Fruit fly (Drosophila melanogaster) whole organism, embryonic: ENCODE measurements around the gene CG12112.

ENCODE experiments used
- Asciz ChIP-seq: fragments of 200-800 bp; sonication (Bioruptor generic); optimal IDR thresholded peaks from 2 replicates; lab custom pipeline; 2017; ENCODE audit warnings: missing biosample characterization, mild to moderate bottlenecking, missing genetic modification characterization, missing genetic modification reagents
- Bteb2 ChIP-seq: fragments of 200-800 bp; sonication (Bioruptor generic); optimal IDR thresholded peaks from 2 replicates; lab custom pipeline; 2016; ENCODE audit warnings: missing biosample characterization, missing genetic modification characterization
- CG10147 ChIP-seq: fragments of 200-800 bp; sonication (Bioruptor generic); optimal IDR thresholded peaks from 2 replicates; lab custom pipeline; 2019; ENCODE audit warnings: missing biosample characterization, mild to moderate bottlenecking, missing genetic modification characterization, moderate library complexity
- CG10654 ChIP-seq: fragments of 200-800 bp; sonication (Bioruptor generic); optimal IDR thresholded peaks from 2 replicates; lab custom pipeline; 2016; ENCODE audit warnings: missing biosample characterization, missing genetic modification characterization
- CG11085 ChIP-seq: fragments of 200-800 bp; sonication (Bioruptor generic); IDR thresholded peaks from 2 replicates; pipeline ENCODE4 v1.3.6; 2022; ENCODE audit warnings: missing biosample characterization, missing genetic modification characterization
- CG11695 ChIP-seq: fragments of 200-800 bp; sonication (Bioruptor generic); IDR thresholded peaks from 3 replicates; pipeline ENCODE4 v1.3.6; 2022; ENCODE audit warnings: missing biosample characterization, missing genetic modification characterization
- CG12155 ChIP-seq: fragments of 200-800 bp; sonication (Bioruptor generic); optimal IDR thresholded peaks from 3 replicates; lab custom pipeline; 2016; ENCODE audit warnings: missing biosample characterization, missing genetic modification characterization
- CG1233 ChIP-seq: fragments of 200-800 bp; sonication (Bioruptor generic); optimal IDR thresholded peaks from 4 replicates; lab custom pipeline; 2018; ENCODE audit warnings: missing biosample characterization, mild to moderate bottlenecking, missing genetic modification characterization
- CG12391 ChIP-seq: fragments of 200-800 bp; sonication (Bioruptor generic); optimal IDR thresholded peaks from 3 replicates; lab custom pipeline; 2018; ENCODE audit warnings: missing biosample characterization, mild to moderate bottlenecking, missing genetic modification characterization, moderate library complexity
- CG13424 ChIP-seq: fragments of 200-800 bp; sonication (Bioruptor generic); optimal IDR thresholded peaks from 2 replicates; lab custom pipeline; 2019; ENCODE audit warnings: missing biosample characterization, mild to moderate bottlenecking, missing genetic modification characterization, moderate library complexity
- CG14050 ChIP-seq: fragments of 200-800 bp; sonication (Bioruptor generic); IDR thresholded peaks from 3 replicates; pipeline ENCODE4 v1.3.6; 2022; ENCODE audit warnings: missing biosample characterization, missing genetic modification characterization
- CG15269 ChIP-seq: fragments of 200-800 bp; sonication (Bioruptor generic); optimal IDR thresholded peaks from 2 replicates; lab custom pipeline; 2018; ENCODE audit warnings: missing biosample characterization, mild to moderate bottlenecking, missing genetic modification characterization, moderate library complexity
- CG15479 ChIP-seq: fragments of 200-800 bp; sonication (Bioruptor generic); optimal IDR thresholded peaks from 3 replicates; lab custom pipeline; 2019; ENCODE audit warnings: missing biosample characterization, mild to moderate bottlenecking, missing genetic modification characterization, moderate library complexity
- CG16813 ChIP-seq: fragments of 200-800 bp; sonication (Bioruptor generic); IDR thresholded peaks from 3 replicates; pipeline ENCODE4 v1.3.6; 2022; ENCODE audit warnings: missing biosample characterization, missing genetic modification characterization; ENCODE audit not compliant: partially characterized antibody
- CG17359 ChIP-seq: fragments of 200-800 bp; sonication (Bioruptor generic); optimal IDR thresholded peaks from 3 replicates; lab custom pipeline; 2018; ENCODE audit warnings: missing biosample characterization, mild to moderate bottlenecking, missing genetic modification characterization, moderate library complexity
- CG18476 ChIP-seq: fragments of 200-800 bp; sonication (Bioruptor generic); optimal IDR thresholded peaks from 2 replicates; lab custom pipeline; 2016; ENCODE audit warnings: missing biosample characterization, mild to moderate bottlenecking, missing genetic modification characterization
- CG18619 ChIP-seq: fragments of 200-800 bp; sonication (Bioruptor generic); optimal IDR thresholded peaks from 3 replicates; lab custom pipeline; 2017; ENCODE audit warnings: missing biosample characterization, mild to moderate bottlenecking, missing genetic modification characterization
- CG18764 ChIP-seq: fragments of 200-800 bp; sonication (Bioruptor generic); optimal IDR thresholded peaks from 3 replicates; lab custom pipeline; 2016; ENCODE audit warnings: missing biosample characterization, missing genetic modification characterization
- CG2202 ChIP-seq: fragments of 200-800 bp; sonication (Bioruptor generic); optimal IDR thresholded peaks from 2 replicates; lab custom pipeline; 2018; ENCODE audit warnings: missing biosample characterization, mild to moderate bottlenecking, missing genetic modification characterization
- CG30020 ChIP-seq: fragments of 200-800 bp; optimal IDR thresholded peaks from 2 replicates; lab custom pipeline; 2019; ENCODE audit warnings: missing biosample characterization, mild to moderate bottlenecking, missing genetic modification characterization, moderate library complexity
- CG3281 ChIP-seq: fragments of 200-800 bp; sonication (Bioruptor generic); optimal IDR thresholded peaks from 3 replicates; lab custom pipeline; 2017; ENCODE audit warnings: missing biosample characterization, mild to moderate bottlenecking, missing genetic modification characterization
- CG33213 ChIP-seq: fragments of 200-800 bp; sonication (Bioruptor generic); optimal IDR thresholded peaks from 3 replicates; lab custom pipeline; 2016; ENCODE audit warnings: missing biosample characterization, missing genetic modification characterization
- CG4282 ChIP-seq: fragments of 200-800 bp; sonication (Bioruptor generic); optimal IDR thresholded peaks from 2 replicates; lab custom pipeline; 2016; ENCODE audit warnings: missing biosample characterization, missing genetic modification characterization
- CG7745 ChIP-seq: fragments of 200-800 bp; sonication (Bioruptor generic); optimal IDR thresholded peaks from 2 replicates; lab custom pipeline; 2018; ENCODE audit warnings: missing biosample characterization, mild to moderate bottlenecking, missing genetic modification characterization, moderate library complexity
- CG8281 ChIP-seq: fragments of 200-800 bp; sonication (Bioruptor generic); optimal IDR thresholded peaks from 2 replicates; lab custom pipeline; 2018; ENCODE audit warnings: missing biosample characterization, mild to moderate bottlenecking, missing genetic modification characterization, moderate library complexity
- CG8359 ChIP-seq: fragments of 200-800 bp; sonication (Bioruptor generic); optimal IDR thresholded peaks from 2 replicates; lab custom pipeline; 2017; ENCODE audit warnings: missing biosample characterization, mild to moderate bottlenecking, missing genetic modification characterization, borderline replicate concordance
- CkIIα-i1 ChIP-seq: fragments of 200-800 bp; sonication (Bioruptor generic); IDR thresholded peaks from 2 replicates; pipeline ENCODE4 v1.3.6; 2022; ENCODE audit warnings: missing biosample characterization, missing genetic modification characterization
- D19A ChIP-seq: fragments of 200-800 bp; optimal IDR thresholded peaks from 3 replicates; lab custom pipeline; 2019; ENCODE audit warnings: missing biosample characterization, mild to moderate bottlenecking, missing genetic modification characterization, moderate library complexity
- Doc2 ChIP-seq: fragments of 200-800 bp; sonication (Bioruptor generic); IDR thresholded peaks from 2 replicates; pipeline ENCODE4 v1.3.6; 2022; ENCODE audit warnings: missing biosample characterization, missing genetic modification characterization
- HLH4C ChIP-seq: fragments of 200-800 bp; sonication (Bioruptor generic); IDR thresholded peaks from 3 replicates; pipeline ENCODE4 v1.3.6; 2022; ENCODE audit warnings: missing biosample characterization, missing genetic modification characterization; ENCODE audit not compliant: partially characterized antibody
- Lpt ChIP-seq: fragments of >200 bp; optimal IDR thresholded peaks from 2 replicates; lab custom pipeline; 2018; ENCODE audit warnings: missing biosample characterization, missing genetic modification characterization
- Med ChIP-seq: fragments of 200-800 bp; sonication (Bioruptor generic); peaks from one replicate; lab custom pipeline; 2016; ENCODE audit warnings: missing biosample characterization, missing genetic modification characterization, mild to moderate bottlenecking, inconsistent platforms, moderate library complexity
- Opbp ChIP-seq: fragments of 200-800 bp; sonication (Bioruptor generic); IDR thresholded peaks from 3 replicates; pipeline ENCODE4 v1.3.6; 2022; ENCODE audit warnings: missing biosample characterization, missing genetic modification characterization; ENCODE audit not compliant: partially characterized antibody
- Six4 ChIP-seq: fragments of 200-800 bp; sonication (Bioruptor generic); optimal IDR thresholded peaks from 2 replicates; lab custom pipeline; 2016; ENCODE audit warnings: missing biosample characterization, missing genetic modification characterization
- Xrp1 ChIP-seq: fragments of 200-800 bp; sonication (Bioruptor generic); IDR thresholded peaks from 2 replicates; pipeline ENCODE4 v1.3.6; 2022; ENCODE audit warnings: missing biosample characterization, missing genetic modification characterization
- ash1 ChIP-seq: fragments of 200-800 bp; sonication (Bioruptor generic); optimal IDR thresholded peaks from 2 replicates; lab custom pipeline; 2018; ENCODE audit warnings: missing biosample characterization, mild to moderate bottlenecking, missing genetic modification characterization
- br ChIP-seq: fragments of >200 bp; optimal IDR thresholded peaks from 2 replicates; lab custom pipeline; 2017
- caup ChIP-seq: fragments of 200-800 bp; sonication (Bioruptor generic); optimal IDR thresholded peaks from 3 replicates; lab custom pipeline; 2017; ENCODE audit warnings: missing biosample characterization, mild to moderate bottlenecking, missing genetic modification characterization, moderate library complexity; ENCODE audit not compliant: severe bottlenecking
- da ChIP-seq: fragments of 200-800 bp; sonication (Bioruptor generic); optimal IDR thresholded peaks from 2 replicates; lab custom pipeline; 2016; ENCODE audit warnings: missing biosample characterization, missing genetic modification characterization
- disco-r ChIP-seq: fragments of 200-800 bp; sonication (Bioruptor generic); optimal IDR thresholded peaks from 2 replicates; lab custom pipeline; 2016; ENCODE audit warnings: missing biosample characterization, missing genetic modification characterization
- gro ChIP-seq: fragments of 200-800 bp; sonication (Bioruptor generic); optimal IDR thresholded peaks from 2 replicates; lab custom pipeline; 2016; ENCODE audit warnings: missing biosample characterization, missing genetic modification characterization
- kni ChIP-seq: fragments of 200-800 bp; sonication (Bioruptor generic); optimal IDR thresholded peaks from 3 replicates; lab custom pipeline; 2017; ENCODE audit warnings: mild to moderate bottlenecking, missing biosample characterization, missing genetic modification reagents, missing genetic modification characterization
- lmd ChIP-seq: fragments of 200-800 bp; sonication (Bioruptor generic); IDR thresholded peaks from 2 replicates; pipeline ENCODE4 v1.3.6; 2022; ENCODE audit warnings: missing biosample characterization, missing genetic modification characterization
- otp ChIP-seq: fragments of 200-800 bp; sonication (Bioruptor generic); IDR thresholded peaks from 3 replicates; pipeline ENCODE4, ENCODE4 v1.3.6; 2022; ENCODE audit warnings: missing biosample characterization, missing genetic modification characterization
- pfk ChIP-seq: fragments of 200-800 bp; sonication (Bioruptor generic); optimal IDR thresholded peaks from 2 replicates; lab custom pipeline; 2018; ENCODE audit warnings: missing biosample characterization, mild to moderate bottlenecking, missing genetic modification characterization, moderate library complexity
- pho ChIP-seq: fragments of 200-800 bp; sonication (Bioruptor generic); optimal IDR thresholded peaks from 2 replicates; lab custom pipeline; 2016; ENCODE audit warnings: missing biosample characterization, missing genetic modification characterization
- sens ChIP-seq: fragments of 200-800 bp; sonication (Bioruptor generic); peaks from one replicate; lab custom pipeline; 2016; ENCODE audit warnings: missing biosample characterization, missing genetic modification characterization
- sob ChIP-seq: fragments of 200-800 bp; sonication (Bioruptor generic); IDR thresholded peaks from 2 replicates; pipeline ENCODE4 v1.3.6; 2022; ENCODE audit warnings: missing biosample characterization, missing genetic modification characterization
- sug ChIP-seq: fragments of 200-800 bp; optimal IDR thresholded peaks from 2 replicates; lab custom pipeline; 2019; ENCODE audit warnings: missing biosample characterization, mild to moderate bottlenecking, missing genetic modification characterization, moderate library complexity
- tx ChIP-seq: fragments of 200-800 bp; sonication (Bioruptor generic); optimal IDR thresholded peaks from 2 replicates; lab custom pipeline; 2016; ENCODE audit warnings: missing biosample characterization, missing genetic modification characterization
- vnd ChIP-seq: fragments of 200-800 bp; sonication (Bioruptor generic); IDR thresholded peaks from 3 replicates; pipeline ENCODE4 v1.3.6; 2022; ENCODE audit warnings: missing biosample characterization, missing genetic modification characterization; ENCODE audit not compliant: partially characterized antibody
- wor ChIP-seq: fragments of 200-800 bp; sonication (Bioruptor generic); IDR thresholded peaks from 2 replicates; pipeline ENCODE4 v1.3.6; 2022; ENCODE audit warnings: missing biosample characterization, missing genetic modification characterization

Gene CG12112

dm6 chrX:8591685-8592127 is 31.7 kb upstream of the CG12112 start, which contains the start of the genes CG12659 and Crag (continued):
- TF ChIP-seq CG10147 (GFP tag; lab: Kevin White, UChicago) = no peak
- no peak for TF ChIP-seq Doc2
- TF ChIP-seq lmd (GFP tag; lab: Robert Waterston, UW) = no peak
- no peak for TF ChIP-seq CG11085 (GFP tag; lab: Robert Waterston, UW)
- TF ChIP-seq tx (GFP tag; lab: Kevin White, UChicago) = no peak
- no peak for TF ChIP-seq CG3281 (GFP tag; lab: Kevin White, UChicago)
- no peak for TF ChIP-seq pho (GFP tag; lab: Kevin White, UChicago)
- no peak for TF ChIP-seq caup (GFP tag; lab: Kevin White, UChicago)
- no peak for TF ChIP-seq CG18619
- no peak for TF ChIP-seq CG11695 (GFP tag; lab: Robert Waterston, UW)
- no peak for TF ChIP-seq D19A (tag; lab: Kevin White, UChicago)
- TF ChIP-seq CG4282 (GFP tag; lab: Kevin White, UChicago) = no peak
- peak; percentile 69 for TF ChIP-seq vnd (GFP tag; lab: Robert Waterston, UW)
- no peak for TF ChIP-seq da (GFP tag; lab: Kevin White, UChicago)
- peak; percentile 74 for TF ChIP-seq CG16813 (GFP tag; lab: Robert Waterston, UW)
- TF ChIP-seq wor (GFP tag; lab: Robert Waterston, UW) = no peak
- TF ChIP-seq sob (GFP tag; lab: Robert Waterston, UW) = no peak
- no peak for TF ChIP-seq Bteb2 (GFP tag; lab: Kevin White, UChicago)
- no peak for TF ChIP-seq Six4 (GFP tag; lab: Kevin White, UChicago)
- no peak for TF ChIP-seq CG8281 (tag; lab: Kevin White, UChicago)
- TF ChIP-seq CG17359 (tag; lab: Kevin White, UChicago) = no peak
- no peak for TF ChIP-seq CG7745
- no peak for TF ChIP-seq Xrp1
- peak; percentile 0 for TF ChIP-seq sug
- TF ChIP-seq CG18476 (GFP tag; lab: Kevin White, UChicago) = no peak
- no peak for TF ChIP-seq CG33213 (GFP tag; lab: Kevin White, UChicago)
- no peak for TF ChIP-seq CG10654
- peak; percentile 9 for TF ChIP-seq CG13424
- TF ChIP-seq Lpt (GFP tag; lab: Kevin White, UChicago) = no peak
- TF ChIP-seq otp = no peak
- TF ChIP-seq CG15479 (GFP tag; lab: Kevin White, UChicago) = no peak
- TF ChIP-seq CG18764 (GFP tag; lab: Kevin White, UChicago) = no peak
- TF ChIP-seq CG30020 (tag; lab: Kevin White, UChicago) = peak; percentile 79
- TF ChIP-seq CG12391 (tag; lab: Kevin White, UChicago) = peak; percentile 26
- TF ChIP-seq kni (GFP tag; lab: Kevin White, UChicago) = no peak
- TF ChIP-seq CG2202 (tag; lab: Kevin White, UChicago) = no peak
- no peak for TF ChIP-seq Asciz (GFP tag; lab: Kevin White, UChicago)
- TF ChIP-seq sens (GFP tag; lab: Kevin White, UChicago) = peak; percentile 89
- TF ChIP-seq CkIIα-i1 (GFP tag; lab: Robert Waterston, UW) = no peak
- peak; percentile 71 for TF ChIP-seq Med (GFP tag; lab: Kevin White, UChicago)
- no peak for TF ChIP-seq CG12155 (GFP tag; lab: Kevin White, UChicago)
- TF ChIP-seq CG15269 (tag; lab: Kevin White, UChicago) = no peak
- TF ChIP-seq br = no peak
- no peak for TF ChIP-seq disco-r (GFP tag; lab: Kevin White, UChicago)
- TF ChIP-seq CG14050 (GFP tag; lab: Robert Waterston, UW) = no peak
- peak; percentile 44; the same call in 1 of the 3 replicates for TF ChIP-seq Opbp (GFP tag; lab: Robert Waterston, UW)
- no peak for TF ChIP-seq gro (GFP tag; lab: Kevin White, UChicago)
- TF ChIP-seq HLH4C (GFP tag; lab: Robert Waterston, UW) = peak; percentile 84
- TF ChIP-seq CG8359 (GFP tag; lab: Kevin White, UChicago) = no peak
- TF ChIP-seq pfk (GFP tag; lab: Kevin White, UChicago) = peak; percentile 87
- TF ChIP-seq CG1233 (GFP tag; lab: Kevin White, UChicago) = no peak
- TF ChIP-seq ash1 (GFP tag; lab: Kevin White, UChicago) = no peak
